Worm (Caenorhabditis elegans): ENCODE measurements around the gene F59F3.6.

DNA sequence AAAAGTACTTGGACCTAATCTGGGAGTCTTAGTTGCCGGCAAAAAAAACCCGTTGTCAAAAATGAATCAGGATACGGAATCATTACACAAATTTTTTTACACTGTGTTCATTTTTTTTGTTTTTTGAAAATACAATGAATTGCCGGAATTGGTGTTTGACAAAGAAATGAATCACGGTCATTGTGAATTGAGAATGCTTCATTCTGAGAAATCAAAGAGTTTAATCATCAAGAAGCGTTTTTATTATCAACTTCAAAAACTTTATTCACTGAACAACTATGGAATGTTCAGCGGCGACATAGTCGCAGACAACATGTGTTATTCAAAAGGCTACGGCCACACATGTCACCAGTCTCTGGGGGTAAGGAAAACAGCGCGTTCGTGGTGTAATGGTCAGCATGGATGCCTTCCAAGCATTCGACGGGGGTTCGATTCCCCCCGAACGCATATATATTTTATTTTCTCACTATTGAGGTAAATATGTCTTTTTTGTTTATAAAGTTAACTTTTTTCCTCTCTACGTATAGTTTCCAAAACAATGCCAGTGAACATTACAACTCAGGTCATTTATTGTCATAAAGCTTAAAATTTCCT lies 35.5 kb downstream of the F59F3.6 start, which contains the start of gene nas-10:
- TF ChIP-seq nhr-48 (tag; optimal IDR thresholded peaks at IDR 0.05) (peak; percentile 70), tag-97 (GFP tag; IDR thresholded peaks at IDR 0.05) (no peak), nhr-28 (tag; optimal IDR thresholded peaks at IDR 0.05) (peak; percentile 46), nhr-77 (tag; optimal IDR thresholded peaks at IDR 0.05) (peak; percentile 53), lir-3 (tag; optimal IDR thresholded peaks at IDR 0.05) (peak; percentile 35), egl-27 (tag; optimal IDR thresholded peaks at IDR 0.05) (no peak)

All from whole organism, L4 larva.